Fruit fly (Drosophila melanogaster): ENCODE results near the gene CG31823.

The CG31823 gene

dm6 chr2L:15912901-15913673, 12.8 kb upstream of the CG31823 start:
- TF ChIP-seq foxo (GFP tag; optimal IDR thresholded peaks at IDR 0.05) (peak in 1 of 2 experiments; percentile 40), Dif (GFP tag; optimal IDR thresholded peaks at IDR 0.05; ENCODE audit: partially characterized antibody) (peak; percentile 15), Mio (GFP tag; optimal IDR thresholded peaks at IDR 0.05) (no peak), Sp1 (GFP tag; optimal IDR thresholded peaks at IDR 0.05) (peak; percentile 65), h (GFP tag; optimal IDR thresholded peaks at IDR 0.05) (peak; percentile 72), usp (GFP tag; optimal IDR thresholded peaks at IDR 0.05) (no peak), Abd-B (GFP tag; optimal IDR thresholded peaks at IDR 0.05) (no peak), CG9705 (GFP tag; optimal IDR thresholded peaks at IDR 0.05) (peak; percentile 1), ey (GFP tag; optimal IDR thresholded peaks at IDR 0.05) (no peak), CrebA (GFP tag; optimal IDR thresholded peaks at IDR 0.05; ENCODE audit: borderline replicate concordance) (no peak), Dfd (GFP tag; optimal IDR thresholded peaks at IDR 0.05) (no peak), rgr (GFP tag; optimal IDR thresholded peaks at IDR 0.05) (peak; percentile 1), woc (GFP tag; optimal IDR thresholded peaks at IDR 0.05) (no peak), Hnf4 (GFP tag; optimal IDR thresholded peaks at IDR 0.05) (peak; percentile 51), lola (GFP tag; optimal IDR thresholded peaks at IDR 0.05) (no peak), Rel (GFP tag; optimal IDR thresholded peaks at IDR 0.05) (no peak), Rel (tag; optimal IDR thresholded peaks at IDR 0.05) (peak; percentile 80), dl (GFP tag; optimal IDR thresholded peaks at IDR 0.05; ENCODE audit: insufficient read depth in 1 of 2, partially characterized antibody in 2 of 2) (peak; percentile 35 to 46), sv (GFP tag; optimal IDR thresholded peaks at IDR 0.05) (no peak), brk (GFP tag; optimal IDR thresholded peaks at IDR 0.05) (no peak), dmrt93B (GFP tag; optimal IDR thresholded peaks at IDR 0.05) (peak; percentile 47), tai (GFP tag; optimal IDR thresholded peaks at IDR 0.05) (peak; percentile 56), HLH106 (tag; optimal IDR thresholded peaks at IDR 0.05) (peak; percentile 65), OdsH (GFP tag; optimal IDR thresholded peaks at IDR 0.05) (no peak), sage (GFP tag; optimal IDR thresholded peaks at IDR 0.05) (no peak), fru (GFP tag; optimal IDR thresholded peaks at IDR 0.05) (no peak), Vsx2 (GFP tag; optimal IDR thresholded peaks at IDR 0.05; ENCODE audit: partially characterized antibody) (no peak), psq (GFP tag; optimal IDR thresholded peaks at IDR 0.05) (peak; percentile 56), Hr78 (GFP tag; optimal IDR thresholded peaks at IDR 0.05) (no peak), dsf (GFP tag; optimal IDR thresholded peaks at IDR 0.05; ENCODE audit: borderline replicate concordance) (no peak), GATAd (GFP tag; optimal IDR thresholded peaks at IDR 0.05) (no peak), br (GFP tag; optimal IDR thresholded peaks at IDR 0.05) (no peak), CG32264 (GFP tag; optimal IDR thresholded peaks at IDR 0.05) (no peak), jim (GFP tag; optimal IDR thresholded peaks at IDR 0.05) (no peak), pan (optimal IDR thresholded peaks at IDR 0.05) (no peak), Hr83 (GFP tag; optimal IDR thresholded peaks at IDR 0.05; ENCODE audit: poor library complexity, severe bottlenecking) (peak; percentile 87), Jra (GFP tag; optimal IDR thresholded peaks at IDR 0.05) (no peak), N (GFP tag; optimal IDR thresholded peaks at IDR 0.05) (no peak), Myc (optimal IDR thresholded peaks at IDR 0.05) (no peak)

- TF ChIP-seq jim (GFP tag; optimal IDR thresholded peaks at IDR 0.05) (no peak), ey (GFP tag; optimal IDR thresholded peaks at IDR 0.05) (peak; percentile 79), tai (GFP tag; optimal IDR thresholded peaks at IDR 0.05) (peak; percentile 53), h (GFP tag; optimal IDR thresholded peaks at IDR 0.05) (peak; percentile 55), Dif (GFP tag; optimal IDR thresholded peaks at IDR 0.05; ENCODE audit: partially characterized antibody) (peak; percentile 31), CG32264 (GFP tag; optimal IDR thresholded peaks at IDR 0.05) (no peak), Hr78 (GFP tag; optimal IDR thresholded peaks at IDR 0.05) (no peak), brk (GFP tag; optimal IDR thresholded peaks at IDR 0.05) (peak; percentile 52), HLH106 (tag; optimal IDR thresholded peaks at IDR 0.05) (peak; percentile 94), Vsx2 (GFP tag; optimal IDR thresholded peaks at IDR 0.05; ENCODE audit: partially characterized antibody) (no peak), woc (GFP tag; optimal IDR thresholded peaks at IDR 0.05) (peak; percentile 39), CrebA (GFP tag; optimal IDR thresholded peaks at IDR 0.05; ENCODE audit: borderline replicate concordance) (peak; percentile 30), usp (GFP tag; optimal IDR thresholded peaks at IDR 0.05) (no peak), Hnf4 (GFP tag; optimal IDR thresholded peaks at IDR 0.05) (peak; percentile 39), OdsH (GFP tag; optimal IDR thresholded peaks at IDR 0.05) (peak; percentile 95), Mio (GFP tag; optimal IDR thresholded peaks at IDR 0.05) (no peak), Dfd (GFP tag; optimal IDR thresholded peaks at IDR 0.05) (peak; percentile 39), br (GFP tag; optimal IDR thresholded peaks at IDR 0.05) (peak; percentile 24), sv (GFP tag; optimal IDR thresholded peaks at IDR 0.05) (peak; percentile 77), pan (optimal IDR thresholded peaks at IDR 0.05) (no peak), CG9705 (GFP tag; optimal IDR thresholded peaks at IDR 0.05) (peak; percentile 81), foxo (GFP tag; optimal IDR thresholded peaks at IDR 0.05) (peak in 1 of 2 experiments; percentile 90), N (GFP tag; optimal IDR thresholded peaks at IDR 0.05) (no peak), Rel (GFP tag; optimal IDR thresholded peaks at IDR 0.05) (peak; percentile 43), Rel (tag; optimal IDR thresholded peaks at IDR 0.05) (no peak), Abd-B (GFP tag; optimal IDR thresholded peaks at IDR 0.05) (no peak), GATAd (GFP tag; optimal IDR thresholded peaks at IDR 0.05) (no peak), psq (GFP tag; optimal IDR thresholded peaks at IDR 0.05) (peak; percentile 89), sage (GFP tag; optimal IDR thresholded peaks at IDR 0.05) (peak; percentile 30), dmrt93B (GFP tag; optimal IDR thresholded peaks at IDR 0.05) (peak; percentile 86), Sp1 (GFP tag; optimal IDR thresholded peaks at IDR 0.05) (peak; percentile 90), lola (GFP tag; optimal IDR thresholded peaks at IDR 0.05) (no peak), Hr83 (GFP tag; optimal IDR thresholded peaks at IDR 0.05; ENCODE audit: poor library complexity, severe bottlenecking) (no peak), Jra (GFP tag; optimal IDR thresholded peaks at IDR 0.05) (no peak), dsf (GFP tag; optimal IDR thresholded peaks at IDR 0.05; ENCODE audit: borderline replicate concordance) (peak; percentile 44), dl (GFP tag; optimal IDR thresholded peaks at IDR 0.05; ENCODE audit: insufficient read depth in 1 of 2, partially characterized antibody in 2 of 2) (no peak)
These were observed 11.9 kb upstream of the CG31823 start for dm6 chr2L:15912008-15912900.
